Fruit fly (Drosophila melanogaster) whole organism, embryonic: ENCODE data around the gene CG1092.

Source experiments
- ATbp ChIP-seq: fragments of 200-800 bp; sonication (Bioruptor generic); optimal IDR thresholded peaks from 2 replicates; lab custom pipeline; 2017; ENCODE audit warnings: missing biosample characterization, mild to moderate bottlenecking, missing genetic modification characterization, missing genetic modification reagents
- Adf1 ChIP-seq: fragments of 200-800 bp; sonication (Bioruptor generic); IDR thresholded peaks from 2 replicates; pipeline ENCODE4 v1.3.6; 2022; ENCODE audit warnings: missing biosample characterization, missing genetic modification characterization
- CG10274 ChIP-seq: fragments of 200-800 bp; sonication (Bioruptor generic); optimal IDR thresholded peaks from 3 replicates; lab custom pipeline; 2017; ENCODE audit warnings: missing biosample characterization, mild to moderate bottlenecking, missing genetic modification characterization
- CG10431 ChIP-seq: fragments of 200-800 bp; sonication (Bioruptor generic); optimal IDR thresholded peaks from 3 replicates; lab custom pipeline; 2018; ENCODE audit warnings: missing biosample characterization, mild to moderate bottlenecking, missing genetic modification characterization
- CG11456 ChIP-seq: fragments of 200-800 bp; sonication (Bioruptor generic); IDR thresholded peaks from 3 replicates; pipeline ENCODE4 v1.3.6; 2022; ENCODE audit warnings: missing biosample characterization, missing genetic modification characterization
- CG12071 ChIP-seq: fragments of 200-800 bp; sonication (Bioruptor generic); optimal IDR thresholded peaks from 3 replicates; lab custom pipeline; 2018; ENCODE audit warnings: missing biosample characterization, mild to moderate bottlenecking, missing genetic modification characterization
- CG13894 ChIP-seq: fragments of 200-800 bp; sonication (Bioruptor generic); optimal IDR thresholded peaks from 3 replicates; lab custom pipeline; 2018; ENCODE audit warnings: missing biosample characterization, mild to moderate bottlenecking, missing genetic modification characterization, moderate library complexity
- CG15011 ChIP-seq: fragments of 200-800 bp; sonication (Bioruptor generic); optimal IDR thresholded peaks from 3 replicates; lab custom pipeline; 2018; ENCODE audit warnings: missing biosample characterization, mild to moderate bottlenecking, missing genetic modification characterization
- CG15601 ChIP-seq: fragments of 200-800 bp; sonication (Bioruptor generic); optimal IDR thresholded peaks from 3 replicates; lab custom pipeline; 2019; ENCODE audit warnings: missing biosample characterization, mild to moderate bottlenecking, missing genetic modification characterization, moderate library complexity
- CG1603 ChIP-seq: fragments of 200-800 bp; sonication (Bioruptor generic); optimal IDR thresholded peaks from 2 replicates; lab custom pipeline; 2019; ENCODE audit warnings: missing biosample characterization, mild to moderate bottlenecking, missing genetic modification characterization, moderate library complexity
- CG17612 ChIP-seq: fragments of 200-800 bp; sonication (Bioruptor generic); IDR thresholded peaks from 2 replicates; pipeline ENCODE4 v1.3.6; 2022; ENCODE audit warnings: missing biosample characterization, missing genetic modification characterization
- CG18011 ChIP-seq: fragments of 200-800 bp; sonication (Bioruptor generic); optimal IDR thresholded peaks from 2 replicates; lab custom pipeline; 2017; ENCODE audit warnings: missing biosample characterization, missing genetic modification characterization, mild to moderate bottlenecking, moderate library complexity, missing genotype
- CG2116 ChIP-seq: fragments of 200-800 bp; sonication (Bioruptor generic); optimal IDR thresholded peaks from 3 replicates; lab custom pipeline; 2018; ENCODE audit warnings: missing biosample characterization, mild to moderate bottlenecking, missing genetic modification characterization
- CG31365 ChIP-seq: fragments of 200-800 bp; sonication (Bioruptor generic); optimal IDR thresholded peaks from 2 replicates; lab custom pipeline; 2018; ENCODE audit warnings: missing biosample characterization, mild to moderate bottlenecking, missing genetic modification characterization
- CG31388 ChIP-seq: fragments of 200-800 bp; sonication (Bioruptor generic); optimal IDR thresholded peaks from 2 replicates; lab custom pipeline; 2016; ENCODE audit warnings: missing biosample characterization, missing genetic modification characterization
- CG3281 ChIP-seq: fragments of 200-800 bp; sonication (Bioruptor generic); optimal IDR thresholded peaks from 3 replicates; lab custom pipeline; 2017; ENCODE audit warnings: missing biosample characterization, mild to moderate bottlenecking, missing genetic modification characterization
- CG34376 ChIP-seq: fragments of 200-800 bp; sonication (Bioruptor generic); optimal IDR thresholded peaks from 2 replicates; lab custom pipeline; 2018; ENCODE audit warnings: missing biosample characterization, mild to moderate bottlenecking, missing genetic modification characterization
- CG3838 ChIP-seq: fragments of 200-800 bp; sonication (Bioruptor generic); optimal IDR thresholded peaks from 3 replicates; lab custom pipeline; 2016; ENCODE audit warnings: missing biosample characterization, missing genetic modification characterization
- CG7372 ChIP-seq: fragments of 200-800 bp; sonication (Bioruptor generic); IDR thresholded peaks from 2 replicates; pipeline ENCODE4 v1.3.6; 2022; ENCODE audit warnings: missing biosample characterization, missing genetic modification characterization
- CG9215 ChIP-seq: fragments of 200-800 bp; sonication (Bioruptor generic); IDR thresholded peaks from 2 replicates; pipeline ENCODE4 v1.3.6; 2022; ENCODE audit warnings: missing biosample characterization, missing genetic modification characterization
- CG9932 ChIP-seq: fragments of 200-800 bp; sonication (Bioruptor generic); IDR thresholded peaks from 2 replicates; pipeline ENCODE4 v1.3.6; 2022; ENCODE audit warnings: missing biosample characterization, missing genetic modification characterization
- D ChIP-seq, 2 experiments: fragments of 200-800 bp in 1 of 2; fragments of >200 bp in 1 of 2; sonication (Bioruptor generic) in 1 of 2; optimal IDR thresholded peaks; 2 replicates in 1 of 2; 3 replicates in 1 of 2; lab custom pipeline; 2017; ENCODE audit warnings: mild to moderate bottlenecking in 1 of 2, missing biosample characterization in 1 of 2, missing genetic modification characterization in 1 of 2, missing genetic modification reagents in 1 of 2
- Deaf1 ChIP-seq: fragments of 200-800 bp; optimal IDR thresholded peaks from 3 replicates; lab custom pipeline; 2019; ENCODE audit warnings: missing biosample characterization, mild to moderate bottlenecking, missing genetic modification characterization, moderate library complexity
- Dek ChIP-seq: fragments of 200-800 bp; sonication (Bioruptor generic); optimal IDR thresholded peaks from 3 replicates; lab custom pipeline; 2019; ENCODE audit warnings: missing biosample characterization, mild to moderate bottlenecking, missing genetic modification characterization, moderate library complexity
- ERR ChIP-seq: fragments of 200-800 bp; sonication (Bioruptor generic); optimal IDR thresholded peaks from 2 replicates; lab custom pipeline; 2016; ENCODE audit warnings: missing biosample characterization, missing genetic modification characterization
- H15 ChIP-seq: fragments of 200-800 bp; sonication (Bioruptor generic); IDR thresholded peaks from 3 replicates; pipeline ENCODE4 v1.3.6; 2022; ENCODE audit warnings: missing biosample characterization, missing genetic modification characterization
- HLH4C ChIP-seq: fragments of 200-800 bp; sonication (Bioruptor generic); IDR thresholded peaks from 3 replicates; pipeline ENCODE4 v1.3.6; 2022; ENCODE audit warnings: missing biosample characterization, missing genetic modification characterization; ENCODE audit not compliant: partially characterized antibody
- Hr39 ChIP-seq: fragments of >200 bp; optimal IDR thresholded peaks from 2 replicates; lab custom pipeline; 2017
- Hr51 ChIP-seq, 2 experiments: fragments of 200-800 bp; sonication (Bioruptor generic); optimal IDR thresholded peaks; 2 replicates in 1 of 2; 3 replicates in 1 of 2; lab custom pipeline; 2016 to 2018; ENCODE audit warnings: missing biosample characterization in 2 of 2, missing genetic modification characterization in 2 of 2, mild to moderate bottlenecking in 1 of 2, moderate library complexity in 1 of 2
- Hr78 ChIP-seq, 2 experiments: fragments of 200-800 bp in 1 of 2; fragments of >200 bp in 1 of 2; sonication (Bioruptor generic) in 1 of 2; optimal IDR thresholded peaks; 2 replicates each; lab custom pipeline; 2017 to 2019; ENCODE audit warnings: missing biosample characterization in 2 of 2, missing genetic modification characterization in 2 of 2, mild to moderate bottlenecking in 1 of 2, moderate library complexity in 1 of 2
- Med ChIP-seq: fragments of 200-800 bp; sonication (Bioruptor generic); peaks from one replicate; lab custom pipeline; 2016; ENCODE audit warnings: missing biosample characterization, missing genetic modification characterization, mild to moderate bottlenecking, inconsistent platforms, moderate library complexity
- ash1 ChIP-seq: fragments of 200-800 bp; sonication (Bioruptor generic); optimal IDR thresholded peaks from 2 replicates; lab custom pipeline; 2018; ENCODE audit warnings: missing biosample characterization, mild to moderate bottlenecking, missing genetic modification characterization
- bbx ChIP-seq: fragments of 200-800 bp; sonication (Bioruptor generic); IDR thresholded peaks from 2 replicates; pipeline ENCODE4 v1.3.6; 2022; ENCODE audit warnings: missing biosample characterization, missing genetic modification characterization; ENCODE audit not compliant: partially characterized antibody
- grn ChIP-seq: fragments of 200-800 bp; sonication (Bioruptor generic); optimal IDR thresholded peaks from 3 replicates; lab custom pipeline; 2017; ENCODE audit warnings: missing biosample characterization, missing genetic modification characterization
- gro ChIP-seq: fragments of 200-800 bp; sonication (Bioruptor generic); optimal IDR thresholded peaks from 2 replicates; lab custom pipeline; 2016; ENCODE audit warnings: missing biosample characterization, missing genetic modification characterization
- inv ChIP-seq: fragments of 200-800 bp; sonication (Bioruptor generic); IDR thresholded peaks from 2 replicates; pipeline ENCODE4 v1.3.6; 2022; ENCODE audit warnings: missing biosample characterization, missing genetic modification characterization; ENCODE audit not compliant: partially characterized antibody
- lov ChIP-seq, 2 experiments: fragments of 200-800 bp in 1 of 2; fragments of >200 bp in 1 of 2; sonication (Bioruptor generic) in 1 of 2; IDR thresholded peaks in 1 of 2; optimal IDR thresholded peaks in 1 of 2; 2 replicates in 1 of 2; 3 replicates in 1 of 2; pipeline versions ENCODE4 v1.3.6 to Lab custom; 2017 to 2022; ENCODE audit warnings: missing biosample characterization in 1 of 2, missing genetic modification characterization in 1 of 2
- onecut ChIP-seq: fragments of 200-800 bp; sonication (Bioruptor generic); IDR thresholded peaks from 2 replicates; pipeline ENCODE4 v1.3.6; 2022; ENCODE audit warnings: missing biosample characterization, missing genetic modification characterization
- pros ChIP-seq: fragments of 200-800 bp; sonication (Bioruptor generic); optimal IDR thresholded peaks from 3 replicates; lab custom pipeline; 2019; ENCODE audit warnings: missing biosample characterization, mild to moderate bottlenecking, missing genetic modification characterization, moderate library complexity
- pzg ChIP-seq: fragments of 200-800 bp; sonication (Bioruptor generic); optimal IDR thresholded peaks from 3 replicates; lab custom pipeline; 2018; ENCODE audit warnings: missing biosample characterization, mild to moderate bottlenecking, missing genetic modification characterization, moderate library complexity
- schlank ChIP-seq: fragments of 200-800 bp; sonication (Bioruptor generic); optimal IDR thresholded peaks from 2 replicates; lab custom pipeline; 2018; ENCODE audit warnings: missing biosample characterization, mild to moderate bottlenecking, missing genetic modification characterization
- sens ChIP-seq: fragments of 200-800 bp; sonication (Bioruptor generic); peaks from one replicate; lab custom pipeline; 2016; ENCODE audit warnings: missing biosample characterization, missing genetic modification characterization
- sqz ChIP-seq: fragments of 200-800 bp; sonication (Bioruptor generic); optimal IDR thresholded peaks from 3 replicates; lab custom pipeline; 2018; ENCODE audit warnings: missing biosample characterization, mild to moderate bottlenecking, missing genetic modification characterization
- tna ChIP-seq: fragments of 200-800 bp; sonication (Bioruptor generic); IDR thresholded peaks from 2 replicates; pipeline ENCODE4 v1.3.6; 2022; ENCODE audit warnings: missing biosample characterization, missing genetic modification characterization; ENCODE audit not compliant: partially characterized antibody
- vfl ChIP-seq: fragments of 200-800 bp; sonication (Bioruptor generic); optimal IDR thresholded peaks from 2 replicates; lab custom pipeline; 2016; ENCODE audit warnings: missing biosample characterization, missing genetic modification characterization
- z ChIP-seq: fragments of 200-800 bp; sonication (Bioruptor generic); IDR thresholded peaks from 3 replicates; pipeline ENCODE4 v1.3.6; 2022; ENCODE audit warnings: missing biosample characterization, missing genetic modification characterization
- zen2 ChIP-seq: fragments of 200-800 bp; sonication (Bioruptor generic); IDR thresholded peaks from 3 replicates; pipeline ENCODE4 v1.3.6; 2022; ENCODE audit warnings: missing biosample characterization, missing genetic modification characterization; ENCODE audit not compliant: partially characterized antibody

Gene CG1092

dm6 chr3R:4281119-4281861 is 14.7 kb downstream of the CG1092 start:
- peak; percentile 7 for TF ChIP-seq pzg (GFP tag; lab: Kevin White, UChicago)
- TF ChIP-seq ash1: no peak
- peak; percentile 63 for TF ChIP-seq Med (GFP tag; lab: Kevin White, UChicago)
- peak; percentile 8; the same call in 1 of the 2 replicates for TF ChIP-seq tna (GFP tag; lab: Robert Waterston, UW)
- TF ChIP-seq D (optimal IDR thresholded peaks at IDR 0.05; lab: Kevin White, UChicago): no peak
- TF ChIP-seq D (GFP tag; optimal IDR thresholded peaks at IDR 0.05; lab: Kevin White, UChicago): no peak
- no peak for TF ChIP-seq CG31365
- no peak for TF ChIP-seq CG10274 (GFP tag; lab: Kevin White, UChicago)
- TF ChIP-seq Deaf1 (tag; lab: Kevin White, UChicago): peak; percentile 96
- TF ChIP-seq CG2116 (GFP tag; lab: Kevin White, UChicago): no peak
- TF ChIP-seq Hr39 (lab: Kevin White, UChicago): no peak
- TF ChIP-seq CG3281 (GFP tag; lab: Kevin White, UChicago): no peak
- no peak for TF ChIP-seq inv (GFP tag; lab: Robert Waterston, UW)
- TF ChIP-seq zen2 (GFP tag; lab: Robert Waterston, UW): 0 out of 3 replicates have a peak, but pooled peaks have one; percentile 31
- TF ChIP-seq CG17612: no peak
- no peak for TF ChIP-seq CG15011 (GFP tag; lab: Kevin White, UChicago)
- TF ChIP-seq CG31388 (GFP tag; lab: Kevin White, UChicago): no peak
- TF ChIP-seq lov (optimal IDR thresholded peaks at IDR 0.05; lab: Kevin White, UChicago): no peak
- no peak for TF ChIP-seq lov (GFP tag; IDR thresholded peaks at IDR 0.05; lab: Robert Waterston, UW)
- peak; percentile 9 for TF ChIP-seq sqz (GFP tag; lab: Kevin White, UChicago)
- TF ChIP-seq CG11456 (GFP tag; lab: Robert Waterston, UW): 0 out of 3 replicates have a peak, but pooled peaks have one; percentile 49
- TF ChIP-seq Hr51 (GFP tag; optimal IDR thresholded peaks at IDR 0.05; lab: Kevin White, UChicago): peak in 1 of 2 experiments; percentile 66
- no peak for TF ChIP-seq gro (GFP tag; lab: Kevin White, UChicago)
- no peak for TF ChIP-seq CG12071 (GFP tag; lab: Kevin White, UChicago)
- TF ChIP-seq ERR (GFP tag; lab: Kevin White, UChicago): peak; percentile 25
- peak; percentile 4 for TF ChIP-seq CG34376 (GFP tag; lab: Kevin White, UChicago)
- no peak for TF ChIP-seq schlank
- TF ChIP-seq CG18011 (GFP tag; lab: Kevin White, UChicago): no peak
- no peak for TF ChIP-seq CG3838
- no peak for TF ChIP-seq vfl (GFP tag; lab: Kevin White, UChicago)
- 0 out of 2 replicates have a peak, but pooled peaks have one; percentile 4 for TF ChIP-seq CG9215
- peak; percentile 34 for TF ChIP-seq pros (GFP tag; lab: Kevin White, UChicago)
- no peak for TF ChIP-seq Dek (tag; lab: Kevin White, UChicago)
- peak; percentile 16 for TF ChIP-seq grn (GFP tag; lab: Kevin White, UChicago)
- no peak for TF ChIP-seq H15 (GFP tag; lab: Robert Waterston, UW)
- no peak for TF ChIP-seq HLH4C (GFP tag; lab: Robert Waterston, UW)
- TF ChIP-seq CG13894 (tag; lab: Kevin White, UChicago): peak; percentile 58
- TF ChIP-seq Adf1: peak; percentile 78
- TF ChIP-seq CG9932 (GFP tag; lab: Robert Waterston, UW): 0 out of 2 replicates have a peak, but pooled peaks have one; percentile 17
- TF ChIP-seq CG7372 (GFP tag; lab: Robert Waterston, UW): 0 out of 2 replicates have a peak, but pooled peaks have one; percentile 23
- TF ChIP-seq CG10431 (GFP tag; lab: Kevin White, UChicago): no peak
- no peak for TF ChIP-seq CG15601 (tag; lab: Kevin White, UChicago)
- TF ChIP-seq CG1603 (tag; lab: Kevin White, UChicago): no peak
- peak; percentile 86 for TF ChIP-seq z
- TF ChIP-seq bbx: peak; percentile 16; the same call in 1 of the 2 replicates
- TF ChIP-seq ATbp (GFP tag; lab: Kevin White, UChicago): no peak
- no peak for TF ChIP-seq Hr78 (GFP tag; optimal IDR thresholded peaks at IDR 0.05; lab: Kevin White, UChicago)
- TF ChIP-seq sens (GFP tag; lab: Kevin White, UChicago): peak; percentile 68
- peak; percentile 93 for TF ChIP-seq onecut (GFP tag; lab: Robert Waterston, UW)
